Worm (Caenorhabditis elegans) whole organism, L2 larva: ENCODE data around the gene ZK822.9.

Experiments
- C34F6.9 ChIP-seq: fragments of 150-350 bp; optimal IDR thresholded peaks from 2 replicates; lab custom pipeline; 2014; ENCODE audit warnings: missing biosample characterization, missing genetic modification characterization
- F13H6.1 ChIP-seq: sonication (generic microtip); optimal IDR thresholded peaks from 2 replicates; lab custom pipeline; 2016; ENCODE audit warnings: missing genetic modification characterization, missing compliant biosample characterization
- Y55F3AM.14 ChIP-seq: fragments of 200-800 bp; sonication (Bioruptor generic); optimal IDR thresholded peaks from 2 replicates; lab custom pipeline; 2018; ENCODE audit warnings: mild to moderate bottlenecking, missing genetic modification characterization, missing compliant biosample characterization
- ZK546.5 ChIP-seq: sonication (generic microtip); optimal IDR thresholded peaks from 2 replicates; lab custom pipeline; 2017; ENCODE audit warnings: missing biosample characterization, missing genetic modification characterization
- alr-1 ChIP-seq: fragments of 150-350 bp; optimal IDR thresholded peaks from 2 replicates; lab custom pipeline; 2014; ENCODE audit warnings: missing biosample characterization, missing genetic modification characterization
- ama-1 ChIP-seq: fragments of 150-350 bp; optimal IDR thresholded peaks from 2 replicates; lab custom pipeline; 2018; ENCODE audit warnings: inconsistent platforms
- blmp-1 ChIP-seq: sonication (generic microtip); optimal IDR thresholded peaks from 2 replicates; lab custom pipeline; 2017; ENCODE audit warnings: missing genetic modification characterization, mild to moderate bottlenecking, missing compliant biosample characterization, antibody characterized with exemption, moderate library complexity; ENCODE audit not compliant: insufficient read depth
- ceh-16 ChIP-seq: fragments of 150-350 bp; optimal IDR thresholded peaks from 2 replicates; lab custom pipeline; 2014; ENCODE audit warnings: missing biosample characterization, missing genetic modification characterization
- ceh-82 ChIP-seq: fragments of 150-350 bp; optimal IDR thresholded peaks from 2 replicates; lab custom pipeline; 2014; ENCODE audit warnings: missing biosample characterization, missing genetic modification characterization
- crh-2 ChIP-seq: sonication (generic microtip); optimal IDR thresholded peaks from 2 replicates; lab custom pipeline; 2017; ENCODE audit warnings: missing biosample characterization, missing genetic modification characterization
- dmd-4 ChIP-seq: sonication (generic microtip); optimal IDR thresholded peaks from 2 replicates; lab custom pipeline; 2017; ENCODE audit warnings: missing biosample characterization, missing genetic modification characterization
- egl-27 ChIP-seq: sonication (generic microtip); optimal IDR thresholded peaks from 3 replicates; lab custom pipeline; 2017; ENCODE audit warnings: missing biosample characterization, missing genetic modification reagents, missing genetic modification characterization
- elt-1 ChIP-seq: fragments of 150-350 bp; optimal IDR thresholded peaks from 2 replicates; lab custom pipeline; 2014; ENCODE audit warnings: missing biosample characterization, missing genetic modification characterization
- elt-3 ChIP-seq: sonication (generic microtip); optimal IDR thresholded peaks from 2 replicates; lab custom pipeline; 2017; ENCODE audit warnings: missing biosample characterization, missing genetic modification characterization
- fos-1 ChIP-seq: fragments of 150-350 bp; optimal IDR thresholded peaks from 2 replicates; lab custom pipeline; 2014; ENCODE audit warnings: missing biosample characterization, missing genetic modification characterization
- gmeb-1 ChIP-seq: fragments of 150-350 bp; optimal IDR thresholded peaks from 2 replicates; lab custom pipeline; 2014; ENCODE audit warnings: missing biosample characterization, missing genetic modification characterization
- lin-11 ChIP-seq: fragments of 150-350 bp; sonication (generic microtip); optimal IDR thresholded peaks from 2 replicates; lab custom pipeline; 2014; ENCODE audit warnings: missing biosample characterization, missing genetic modification characterization, inconsistent platforms, mixed read lengths
- lin-13 ChIP-seq: fragments of 150-350 bp; optimal IDR thresholded peaks from 2 replicates; lab custom pipeline; 2014; ENCODE audit warnings: missing biosample characterization, missing genetic modification reagents, missing genetic modification characterization
- lin-39 ChIP-seq: fragments of 150-350 bp; optimal IDR thresholded peaks from 2 replicates; lab custom pipeline; 2014; ENCODE audit warnings: missing biosample characterization, missing genetic modification reagents, missing genetic modification characterization
- lsy-2 ChIP-seq, 2 experiments: fragments of 150-350 bp in 1 of 2; sonication (generic microtip) in 1 of 2; optimal IDR thresholded peaks; 2 replicates each; lab custom pipeline; 2014 to 2017; ENCODE audit warnings: missing biosample characterization in 2 of 2, missing genetic modification characterization in 2 of 2
- mab-5 ChIP-seq: fragments of 150-350 bp; optimal IDR thresholded peaks from 2 replicates; lab custom pipeline; 2014; ENCODE audit warnings: missing biosample characterization, missing genetic modification characterization
- mbf-1 ChIP-seq: sonication (generic microtip); optimal IDR thresholded peaks from 2 replicates; lab custom pipeline; 2017; ENCODE audit warnings: missing biosample characterization, missing genetic modification characterization
- mdl-1 ChIP-seq, 2 experiments: fragments of 150-350 bp in 1 of 2; sonication (generic microtip) in 1 of 2; optimal IDR thresholded peaks; 2 replicates each; lab custom pipeline; 2017; ENCODE audit warnings: missing biosample characterization in 2 of 2, missing genetic modification characterization in 2 of 2
- nhr-10 ChIP-seq: sonication (generic microtip); optimal IDR thresholded peaks from 2 replicates; lab custom pipeline; 2017; ENCODE audit warnings: missing biosample characterization, missing genetic modification characterization
- nhr-11 ChIP-seq: fragments of 150-350 bp; optimal IDR thresholded peaks from 2 replicates; lab custom pipeline; 2014; ENCODE audit warnings: missing biosample characterization, missing genetic modification characterization
- nhr-129 ChIP-seq: fragments of 150-350 bp; optimal IDR thresholded peaks from 2 replicates; lab custom pipeline; 2014; ENCODE audit warnings: missing biosample characterization, missing genetic modification characterization
- nhr-21 ChIP-seq: fragments of 150-350 bp; optimal IDR thresholded peaks from 2 replicates; lab custom pipeline; 2014; ENCODE audit warnings: missing biosample characterization, missing genetic modification characterization
- nhr-237 ChIP-seq: fragments of 150-350 bp; optimal IDR thresholded peaks from 2 replicates; lab custom pipeline; 2014; ENCODE audit warnings: missing biosample characterization, missing genetic modification characterization
- nhr-25 ChIP-seq: fragments of 150-350 bp; sonication (generic microtip); optimal IDR thresholded peaks from 3 replicates; lab custom pipeline; 2014; ENCODE audit warnings: missing biosample characterization, missing genetic modification characterization
- nhr-6 ChIP-seq: fragments of 150-350 bp; optimal IDR thresholded peaks from 2 replicates; lab custom pipeline; 2014; ENCODE audit warnings: missing biosample characterization, missing genetic modification characterization
- nhr-77 ChIP-seq: fragments of 150-350 bp; optimal IDR thresholded peaks from 2 replicates; lab custom pipeline; 2014; ENCODE audit warnings: missing biosample characterization, missing genetic modification characterization
- peb-1 ChIP-seq: fragments of 150-350 bp; optimal IDR thresholded peaks from 2 replicates; lab custom pipeline; 2014; ENCODE audit warnings: missing biosample characterization, missing genetic modification characterization
- sem-4 ChIP-seq: fragments of 150-350 bp; optimal IDR thresholded peaks from 2 replicates; lab custom pipeline; 2014; ENCODE audit warnings: missing biosample characterization, missing genetic modification reagents, missing genetic modification characterization
- skn-1 ChIP-seq: sonication (generic microtip); optimal IDR thresholded peaks from 2 replicates; lab custom pipeline; 2017; ENCODE audit warnings: missing biosample characterization, missing genetic modification characterization
- sma-3 ChIP-seq: sonication (generic microtip); optimal IDR thresholded peaks from 2 replicates; lab custom pipeline; 2016; ENCODE audit warnings: missing genetic modification reagents, missing genetic modification characterization, missing compliant biosample characterization
- sma-9 ChIP-seq, 2 experiments: fragments of 150-350 bp in 1 of 2; sonication (generic microtip) in 1 of 2; optimal IDR thresholded peaks; 2 replicates each; lab custom pipeline; 2014 to 2016; ENCODE audit warnings: missing genetic modification characterization in 2 of 2, mild to moderate bottlenecking in 1 of 2, missing biosample characterization in 1 of 2, missing compliant biosample characterization in 1 of 2, missing genetic modification reagents in 1 of 2, moderate library complexity in 1 of 2
- snpc-4 ChIP-seq: fragments of 150-350 bp; optimal IDR thresholded peaks from 2 replicates; lab custom pipeline; 2014; ENCODE audit warnings: missing biosample characterization, missing genetic modification characterization
- unc-55 ChIP-seq: fragments of 150-350 bp; sonication (generic microtip); optimal IDR thresholded peaks from 3 replicates; lab custom pipeline; 2014; ENCODE audit warnings: missing biosample characterization, missing genetic modification reagents, missing genetic modification characterization
- unc-62 ChIP-seq: fragments of 150-350 bp; optimal IDR thresholded peaks from 2 replicates; lab custom pipeline; 2014; ENCODE audit warnings: missing biosample characterization, missing genetic modification reagents, missing genetic modification characterization
- zag-1 ChIP-seq: fragments of 150-350 bp; optimal IDR thresholded peaks from 2 replicates; lab custom pipeline; 2014; ENCODE audit warnings: missing biosample characterization, missing genetic modification characterization
- ztf-1 ChIP-seq: fragments of 200-800 bp; sonication (Bioruptor generic); conservative IDR thresholded peaks from 2 replicates; pipeline ENCODE4 v1.3.6; 2022; ENCODE audit warnings: missing genetic modification characterization, missing compliant biosample characterization
- ztf-11 ChIP-seq: sonication (generic microtip); optimal IDR thresholded peaks from 2 replicates; lab custom pipeline; 2017; ENCODE audit warnings: missing biosample characterization, missing genetic modification characterization
- ztf-4 ChIP-seq: fragments of 150-350 bp; optimal IDR thresholded peaks from 2 replicates; lab custom pipeline; 2014; ENCODE audit warnings: missing biosample characterization, missing genetic modification characterization

ZK822.9 gene

DNA sequence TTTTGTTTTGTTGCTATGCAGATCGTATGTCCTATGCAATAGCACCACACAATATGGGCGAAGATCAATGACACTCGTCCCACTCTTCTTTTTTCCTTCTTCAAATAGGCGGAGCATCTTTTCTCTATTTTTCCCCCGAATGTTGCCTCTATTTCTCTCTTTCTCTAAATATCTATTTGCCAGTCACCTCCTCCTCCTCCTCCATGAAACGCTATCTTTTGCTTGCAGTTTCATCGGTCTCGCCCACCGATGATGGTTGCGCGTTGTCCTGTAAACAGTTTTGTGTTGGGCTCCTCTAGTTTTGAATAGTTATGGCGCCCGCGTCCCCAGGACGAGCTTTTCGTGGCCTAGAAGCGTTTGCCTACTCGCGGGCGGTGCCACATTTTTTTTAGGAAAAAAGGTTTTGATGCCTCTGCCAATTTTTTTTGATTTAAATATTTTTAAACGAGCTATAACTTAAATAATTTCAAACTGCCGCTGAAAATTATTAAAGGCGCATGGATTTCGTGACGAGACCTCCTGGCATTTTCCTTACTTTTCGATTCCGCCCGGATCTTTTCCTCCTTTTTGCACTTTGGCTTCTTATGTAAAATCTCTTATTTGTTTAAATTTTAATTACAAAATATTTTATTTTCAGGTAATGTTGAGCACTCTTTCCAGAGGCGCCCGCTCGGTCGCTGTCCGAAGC lies 37.0 kb downstream of the ZK822.9 start, which contains the start of gene gdh-1 (continued):
- peak; percentile 52 for TF ChIP-seq C34F6.9 (tag; lab: Kevin White, UChicago)
- TF ChIP-seq alr-1, result no peak
- TF ChIP-seq peb-1 (tag; lab: Kevin White, UChicago), result no peak
- TF ChIP-seq lsy-2 (tag; optimal IDR thresholded peaks at IDR 0.05; lab: Kevin White, UChicago), result peak; percentile 16

DNA sequence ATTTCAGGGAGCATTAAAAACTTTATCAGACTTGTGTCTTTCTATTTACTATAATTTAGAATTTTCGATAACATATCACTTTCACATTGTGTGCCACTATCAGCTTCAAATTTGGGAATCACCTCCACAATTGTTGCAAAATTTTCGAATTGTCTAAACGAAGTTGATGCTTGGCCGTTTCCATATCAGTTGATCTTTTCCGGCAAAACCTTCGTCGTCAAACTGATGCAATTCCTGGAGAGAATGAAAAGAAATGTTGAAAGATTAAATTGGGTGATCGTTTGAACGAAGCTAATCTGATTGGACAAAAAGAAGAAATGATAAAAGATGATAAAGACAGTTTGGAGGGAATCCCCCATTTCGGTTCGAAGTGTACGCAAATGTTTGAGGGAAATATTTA lies 39.8 kb downstream of the ZK822.9 start:
- peak; percentile 37 for TF ChIP-seq sem-4
- TF ChIP-seq unc-55 (GFP tag; lab: Kevin White, UChicago), result no peak
- no peak for TF ChIP-seq alr-1
- no peak for TF ChIP-seq nhr-25
- TF ChIP-seq Y55F3AM.14 (GFP tag; lab: Kevin White, UChicago), result peak; percentile 18
- peak; percentile 69 for TF ChIP-seq nhr-21
- TF ChIP-seq ceh-82 (tag; lab: Kevin White, UChicago), result no peak
- peak; percentile 76 for TF ChIP-seq fos-1 (tag; lab: Kevin White, UChicago)
- peak; percentile 2 to 70 for TF ChIP-seq mdl-1 (tag; optimal IDR thresholded peaks at IDR 0.05; lab: Kevin White, UChicago)
- TF ChIP-seq gmeb-1 (tag; lab: Kevin White, UChicago), result peak; percentile 74
- peak; percentile 82 for TF ChIP-seq crh-2 (tag; lab: Kevin White, UChicago)
- TF ChIP-seq nhr-11 (tag; lab: Kevin White, UChicago), result no peak
- TF ChIP-seq nhr-129 (tag; lab: Kevin White, UChicago), result peak; percentile 78
- TF ChIP-seq sma-3 (GFP tag; lab: Kevin White, UChicago), result peak; percentile 68
- TF ChIP-seq lsy-2 (tag; optimal IDR thresholded peaks at IDR 0.05; lab: Kevin White, UChicago), result peak in 1 of 2 experiments; percentile 71
- peak; percentile 54 for TF ChIP-seq F13H6.1
- peak; percentile 53 for TF ChIP-seq blmp-1 (tag; lab: Kevin White, UChicago)
- no peak for TF ChIP-seq skn-1 (tag; lab: Kevin White, UChicago)
- peak; percentile 77 for TF ChIP-seq lin-13
- no peak for TF ChIP-seq mab-5 (tag; lab: Kevin White, UChicago)
- TF ChIP-seq nhr-6 (tag; lab: Kevin White, UChicago), result peak; percentile 48
- no peak for TF ChIP-seq C34F6.9 (tag; lab: Kevin White, UChicago)
- no peak for TF ChIP-seq elt-3
- peak; percentile 63 for TF ChIP-seq ama-1 (lab: Kevin White, UChicago)
- peak; percentile 70 for TF ChIP-seq ztf-4 (tag; lab: Kevin White, UChicago)
- TF ChIP-seq sma-9 (GFP tag; optimal IDR thresholded peaks at IDR 0.05; lab: Kevin White, UChicago), result peak; percentile 94
- TF ChIP-seq sma-9 (tag; optimal IDR thresholded peaks at IDR 0.05; lab: Kevin White, UChicago), result no peak

DNA sequence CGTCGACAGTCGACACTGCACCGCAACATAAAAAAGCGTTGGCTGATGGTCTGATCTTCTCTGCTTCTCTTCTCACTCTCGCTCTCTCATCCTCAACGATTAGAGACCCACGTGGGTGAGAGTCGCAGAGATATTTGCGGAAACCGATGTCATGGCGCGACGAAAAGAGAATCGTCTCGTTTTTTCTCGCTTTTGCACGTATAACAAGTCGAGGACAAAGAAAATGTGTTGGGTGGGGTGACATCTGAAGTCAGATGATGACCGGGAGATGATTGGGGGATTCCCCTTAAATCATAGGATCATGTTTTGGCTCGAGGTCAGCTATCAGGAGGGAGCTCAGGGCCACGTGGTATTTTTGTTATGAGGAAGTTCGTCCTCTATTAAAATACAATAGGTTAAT lies 40.6 kb downstream of the ZK822.9 start:
- TF ChIP-seq F13H6.1 (peak; percentile 96), C34F6.9 (tag; lab: Kevin White, UChicago) (peak; percentile 86), zag-1 (no peak), snpc-4 (tag; lab: Kevin White, UChicago) (peak; percentile 24), mdl-1 (tag; optimal IDR thresholded peaks at IDR 0.05; lab: Kevin White, UChicago) (peak; percentile 99 to 100), lin-39 (no peak), Y55F3AM.14 (GFP tag; lab: Kevin White, UChicago) (peak; percentile 67), ceh-16 (tag; lab: Kevin White, UChicago) (no peak), nhr-11 (tag; lab: Kevin White, UChicago) (no peak), nhr-10 (no peak), mab-5 (tag; lab: Kevin White, UChicago) (peak; percentile 74), lsy-2 (tag; optimal IDR thresholded peaks at IDR 0.05; lab: Kevin White, UChicago) (peak in 1 of 2 experiments; percentile 82), egl-27 (tag; lab: Kevin White, UChicago) (peak; percentile 78), ZK546.5 (no peak), nhr-21 (peak; percentile 97), unc-62 (no peak), ama-1 (lab: Kevin White, UChicago) (peak; percentile 37), ztf-1 (no peak), dmd-4 (no peak), lin-13 (peak; percentile 74), nhr-77 (tag; lab: Kevin White, UChicago) (peak; percentile 59), ztf-11 (tag; lab: Kevin White, UChicago) (no peak), alr-1 (no peak), sma-9 (GFP tag; optimal IDR thresholded peaks at IDR 0.05; lab: Kevin White, UChicago) (peak; percentile 100), sma-9 (tag; optimal IDR thresholded peaks at IDR 0.05; lab: Kevin White, UChicago) (peak; percentile 17), ceh-82 (tag; lab: Kevin White, UChicago) (no peak), mbf-1 (tag; lab: Kevin White, UChicago) (no peak), nhr-6 (tag; lab: Kevin White, UChicago) (peak; percentile 85), crh-2 (tag; lab: Kevin White, UChicago) (peak; percentile 94), ztf-4 (tag; lab: Kevin White, UChicago) (peak; percentile 93), elt-1 (no peak), sma-3 (GFP tag; lab: Kevin White, UChicago) (peak; percentile 95), nhr-25 (peak; percentile 98), nhr-129 (tag; lab: Kevin White, UChicago) (peak; percentile 97), blmp-1 (tag; lab: Kevin White, UChicago) (peak; percentile 81), gmeb-1 (tag; lab: Kevin White, UChicago) (peak; percentile 83), fos-1 (tag; lab: Kevin White, UChicago) (peak; percentile 86), unc-55 (GFP tag; lab: Kevin White, UChicago) (no peak), lin-11 (tag; lab: Kevin White, UChicago) (no peak), sem-4 (peak; percentile 92), nhr-237 (tag; lab: Kevin White, UChicago) (no peak), elt-3 (no peak)
